Worm (Caenorhabditis elegans) whole organism, mixed stage, embryonic: ENCODE measurements around the gene Y41G9A.17.

Source experiments
- ces-1 ChIP-seq: fragments of 150-350 bp; optimal IDR thresholded peaks from 2 replicates; lab custom pipeline; 2014; ENCODE audit warnings: missing biosample characterization, missing genetic modification reagents, missing genetic modification characterization
- hlh-1 ChIP-seq: fragments of 150-350 bp; optimal IDR thresholded peaks from 2 replicates; lab custom pipeline; 2014; ENCODE audit warnings: missing biosample characterization, missing genetic modification reagents, missing genetic modification characterization
- mls-2 ChIP-seq: sonication (generic microtip); optimal IDR thresholded peaks from 2 replicates; lab custom pipeline; 2016; ENCODE audit warnings: mild to moderate bottlenecking, missing genetic modification characterization, moderate library complexity, missing compliant biosample characterization
- unc-39 ChIP-seq: fragments of 150-350 bp; optimal IDR thresholded peaks from 2 replicates; lab custom pipeline; 2014; ENCODE audit warnings: missing biosample characterization, missing genetic modification characterization
- unc-62 ChIP-seq: fragments of 150-350 bp; optimal IDR thresholded peaks from 2 replicates; lab custom pipeline; 2014; ENCODE audit warnings: missing biosample characterization, missing genetic modification reagents, missing genetic modification characterization

DNA sequence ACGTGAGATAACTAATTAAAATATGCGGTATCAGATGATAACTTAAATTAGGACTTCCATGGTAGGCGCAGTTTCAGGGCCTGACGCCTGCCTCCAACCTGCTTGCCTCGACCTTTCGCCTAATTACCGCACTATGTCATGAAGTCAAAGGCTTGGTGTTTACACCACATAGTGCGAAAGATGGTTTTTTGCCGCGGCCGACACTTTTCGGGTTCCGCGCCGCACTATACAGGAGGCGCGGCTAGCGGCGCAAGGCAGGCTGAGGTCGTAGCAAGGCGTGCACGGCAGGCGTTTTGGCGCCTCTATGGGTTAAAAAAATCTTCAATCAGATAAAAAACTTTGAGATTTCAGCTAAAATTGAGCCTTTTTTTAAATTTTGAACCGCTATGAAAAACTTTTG is 38.8 kb downstream of the Y41G9A.17 start:
- TF ChIP-seq mls-2 (no peak), ces-1 (GFP tag; lab: Kevin White, UChicago) (no peak), hlh-1 (tag; lab: Kevin White, UChicago) (no peak), unc-39 (tag; lab: Kevin White, UChicago) (no peak), unc-62 (no peak)
